Worm (Caenorhabditis elegans): ENCODE data around the gene exc-9.

Gene exc-9

DNA sequence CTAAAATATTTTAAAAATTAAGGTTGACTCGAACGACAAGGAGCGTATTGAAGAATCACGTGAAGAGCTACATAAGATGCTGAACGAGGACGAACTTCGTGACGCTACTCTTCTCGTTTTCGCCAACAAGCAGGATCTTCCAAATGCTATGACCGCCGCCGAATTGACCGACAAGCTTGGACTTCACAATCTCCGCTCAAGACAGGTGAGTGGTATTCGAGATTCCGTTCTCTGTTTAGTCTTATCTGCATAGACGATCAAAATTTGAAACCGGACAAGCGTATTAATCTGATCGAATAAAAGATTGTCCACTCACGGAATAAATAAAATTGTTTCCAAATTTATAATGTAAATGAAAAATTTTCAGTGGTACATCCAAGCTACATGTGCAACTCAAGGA, 42.2 kb upstream of the exc-9 start:
- TF ChIP-seq nhr-25 (tag; optimal IDR thresholded peaks at IDR 0.05) (peak; percentile 29), ZK546.5 (tag; optimal IDR thresholded peaks at IDR 0.05) (no peak), nhr-23 (tag; optimal IDR thresholded peaks at IDR 0.05) (no peak), elt-1 (tag; optimal IDR thresholded peaks at IDR 0.05) (peak; percentile 83), ama-1 (optimal IDR thresholded peaks at IDR 0.05) (peak; percentile 60), fkh-2 (tag; optimal IDR thresholded peaks at IDR 0.05) (no peak)

DNA sequence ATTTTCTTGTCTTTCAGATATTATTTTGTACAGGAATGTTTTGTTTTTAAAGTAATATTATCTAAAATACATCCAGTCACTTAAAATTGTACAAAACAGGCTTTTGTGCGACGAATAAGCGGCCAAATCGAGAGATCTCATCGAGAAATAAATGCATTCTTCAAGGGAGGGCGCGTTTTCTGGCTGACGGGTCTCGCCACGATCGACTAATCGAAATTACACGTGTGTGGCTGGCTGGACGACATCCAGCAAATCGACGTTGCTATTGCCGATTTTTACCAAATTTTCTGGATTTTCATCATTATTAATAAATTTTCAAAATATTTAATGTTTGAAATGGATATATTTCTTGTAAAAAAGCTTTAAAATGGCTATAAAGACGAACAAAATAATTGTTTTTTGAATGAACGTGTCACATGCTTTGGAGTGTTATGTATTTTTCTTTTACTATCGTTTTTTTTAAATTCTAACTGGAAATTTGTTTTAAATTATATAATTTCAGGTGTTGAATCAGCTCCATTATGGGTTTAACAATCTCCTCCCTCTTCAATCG, 41.3 kb upstream of the exc-9 start, which contains the start of gene arf-5:
TSS of gene arf-5 (plus strand) at position 503 of the 553 bp plus-strand sequence.
- no peak for TF ChIP-seq ztf-4 (tag; optimal IDR thresholded peaks at IDR 0.05)
- TF ChIP-seq unc-62 (GFP tag; optimal IDR thresholded peaks at IDR 0.05) = no peak
- no peak for TF ChIP-seq nhr-43 (tag; optimal IDR thresholded peaks at IDR 0.05; ENCODE audit: poor library complexity, severe bottlenecking)
- no peak for TF ChIP-seq nhr-77 (tag; optimal IDR thresholded peaks at IDR 0.05)
- TF ChIP-seq ceh-28 (tag; optimal IDR thresholded peaks at IDR 0.05) = no peak
- TF ChIP-seq hmg-11 (tag; optimal IDR thresholded peaks at IDR 0.05) = no peak
- TF ChIP-seq pha-4 (tag; optimal IDR thresholded peaks at IDR 0.05) = peak; percentile 47
- no peak for TF ChIP-seq egl-5 (tag; optimal IDR thresholded peaks at IDR 0.05)
- TF ChIP-seq aly-2 (tag; optimal IDR thresholded peaks at IDR 0.05) = no peak
- TF ChIP-seq nhr-12 (tag; optimal IDR thresholded peaks at IDR 0.05) = no peak
- TF ChIP-seq elt-2 (tag; optimal IDR thresholded peaks at IDR 0.05) = peak; percentile 7
- TF ChIP-seq elt-3 (tag; optimal IDR thresholded peaks at IDR 0.05) = no peak
- TF ChIP-seq ama-1 (optimal IDR thresholded peaks at IDR 0.05) = peak; percentile 50
- TF ChIP-seq sea-2 (GFP tag; optimal IDR thresholded peaks at IDR 0.05) = no peak
- no peak for TF ChIP-seq R02D3.7 (tag; optimal IDR thresholded peaks at IDR 0.05)
- no peak for TF ChIP-seq jun-1 (tag; optimal IDR thresholded peaks at IDR 0.05)
- no peak for TF ChIP-seq nhr-25 (tag; optimal IDR thresholded peaks at IDR 0.05)
- no peak for TF ChIP-seq ZK546.5 (tag; optimal IDR thresholded peaks at IDR 0.05)
- no peak for TF ChIP-seq egl-27 (tag; optimal IDR thresholded peaks at IDR 0.05)
- no peak for TF ChIP-seq nhr-11 (tag; optimal IDR thresholded peaks at IDR 0.05)
- no peak for TF ChIP-seq pqm-1 (tag; optimal IDR thresholded peaks at IDR 0.05)
- no peak for TF ChIP-seq mml-1 (tag; optimal IDR thresholded peaks at IDR 0.05)
- TF ChIP-seq lin-15B (tag; optimal IDR thresholded peaks at IDR 0.05) = peak; percentile 54
- no peak for TF ChIP-seq lsy-12 (tag; optimal IDR thresholded peaks at IDR 0.05)
- no peak for TF ChIP-seq nhr-67 (tag; optimal IDR thresholded peaks at IDR 0.05)
- no peak for TF ChIP-seq mdl-1 (tag; optimal IDR thresholded peaks at IDR 0.05)
- TF ChIP-seq snpc-4 (tag; optimal IDR thresholded peaks at IDR 0.05) = no peak
- TF ChIP-seq ceh-16 (tag; optimal IDR thresholded peaks at IDR 0.05) = no peak
- TF ChIP-seq tbx-2 (tag; optimal IDR thresholded peaks at IDR 0.05) = no peak
- peak; percentile 81 for TF ChIP-seq lin-39 (tag; optimal IDR thresholded peaks at IDR 0.05)
- TF ChIP-seq nhr-237 (tag; optimal IDR thresholded peaks at IDR 0.05) = no peak
- TF ChIP-seq daf-12 (tag; optimal IDR thresholded peaks at IDR 0.05) = no peak
- no peak for TF ChIP-seq nhr-76 (tag; optimal IDR thresholded peaks at IDR 0.05)
- TF ChIP-seq fkh-10 (GFP tag; optimal IDR thresholded peaks at IDR 0.05) = no peak
- peak; percentile 57 for TF ChIP-seq nfya-1 (tag; optimal IDR thresholded peaks at IDR 0.05; ENCODE audit: insufficient read depth)
- TF ChIP-seq unc-39 (tag; optimal IDR thresholded peaks at IDR 0.05) = no peak
- no peak for TF ChIP-seq eor-1 (tag; optimal IDR thresholded peaks at IDR 0.05)
- no peak for TF ChIP-seq ceh-82 (tag; optimal IDR thresholded peaks at IDR 0.05)
- TF ChIP-seq nhr-23 (tag; optimal IDR thresholded peaks at IDR 0.05) = peak; percentile 29
- no peak for TF ChIP-seq fos-1 (tag; optimal IDR thresholded peaks at IDR 0.05)
- TF ChIP-seq nhr-28 (tag; optimal IDR thresholded peaks at IDR 0.05) = no peak
- peak; percentile 7 for TF ChIP-seq elt-1 (tag; optimal IDR thresholded peaks at IDR 0.05)
- no peak for TF ChIP-seq zag-1 (tag; optimal IDR thresholded peaks at IDR 0.05)
- TF ChIP-seq fkh-2 (tag; optimal IDR thresholded peaks at IDR 0.05) = no peak
- no peak for TF ChIP-seq ztf-11 (tag; optimal IDR thresholded peaks at IDR 0.05)
- TF ChIP-seq ceh-9 (tag; optimal IDR thresholded peaks at IDR 0.05) = no peak
- TF ChIP-seq skn-1 (tag; optimal IDR thresholded peaks at IDR 0.05) = no peak
